Fruit fly (Drosophila melanogaster) whole organism, embryonic: ENCODE results near the gene Or92a.

Experiments used
- Bgb ChIP-seq: fragments of 200-800 bp; sonication (Bioruptor generic); IDR thresholded peaks from 2 replicates; pipeline ENCODE4 v1.3.6; 2022; ENCODE audit warnings: missing biosample characterization, missing genetic modification characterization; ENCODE audit not compliant: partially characterized antibody
- CG10321 ChIP-seq: fragments of 200-800 bp; sonication (Bioruptor generic); IDR thresholded peaks from 2 replicates; pipeline ENCODE4 v1.3.6; 2022; ENCODE audit warnings: missing biosample characterization, missing genetic modification characterization
- CG10431 ChIP-seq: fragments of 200-800 bp; sonication (Bioruptor generic); optimal IDR thresholded peaks from 3 replicates; lab custom pipeline; 2018; ENCODE audit warnings: missing biosample characterization, mild to moderate bottlenecking, missing genetic modification characterization
- CG11085 ChIP-seq: fragments of 200-800 bp; sonication (Bioruptor generic); IDR thresholded peaks from 2 replicates; pipeline ENCODE4 v1.3.6; 2022; ENCODE audit warnings: missing biosample characterization, missing genetic modification characterization
- CG12104 ChIP-seq: fragments of 200-800 bp; sonication (Bioruptor generic); optimal IDR thresholded peaks from 3 replicates; lab custom pipeline; 2016; ENCODE audit warnings: missing biosample characterization, missing genetic modification characterization
- CG13424 ChIP-seq: fragments of 200-800 bp; sonication (Bioruptor generic); optimal IDR thresholded peaks from 2 replicates; lab custom pipeline; 2019; ENCODE audit warnings: missing biosample characterization, mild to moderate bottlenecking, missing genetic modification characterization, moderate library complexity
- CG16813 ChIP-seq: fragments of 200-800 bp; sonication (Bioruptor generic); IDR thresholded peaks from 3 replicates; pipeline ENCODE4 v1.3.6; 2022; ENCODE audit warnings: missing biosample characterization, missing genetic modification characterization; ENCODE audit not compliant: partially characterized antibody
- CG16863 ChIP-seq: fragments of 200-800 bp; sonication (Bioruptor generic); optimal IDR thresholded peaks from 3 replicates; lab custom pipeline; 2016; ENCODE audit warnings: missing biosample characterization, missing genetic modification characterization
- CG17359 ChIP-seq: fragments of 200-800 bp; sonication (Bioruptor generic); optimal IDR thresholded peaks from 3 replicates; lab custom pipeline; 2018; ENCODE audit warnings: missing biosample characterization, mild to moderate bottlenecking, missing genetic modification characterization, moderate library complexity
- CG1792 ChIP-seq: fragments of 200-800 bp; sonication (Bioruptor generic); optimal IDR thresholded peaks from 2 replicates; lab custom pipeline; 2016; ENCODE audit warnings: missing biosample characterization, missing genetic modification characterization
- CG2129 ChIP-seq: fragments of 200-800 bp; sonication (Bioruptor generic); IDR thresholded peaks from 2 replicates; pipeline ENCODE4 v1.3.6; 2022; ENCODE audit warnings: missing biosample characterization, missing genetic modification characterization; ENCODE audit not compliant: partially characterized antibody
- CG4424 ChIP-seq: fragments of 200-800 bp; sonication (Bioruptor generic); optimal IDR thresholded peaks from 3 replicates; lab custom pipeline; 2016; ENCODE audit warnings: missing biosample characterization, missing genetic modification characterization
- CG4707 ChIP-seq: fragments of 200-800 bp; sonication (Bioruptor generic); optimal IDR thresholded peaks from 2 replicates; lab custom pipeline; 2018; ENCODE audit warnings: missing biosample characterization, mild to moderate bottlenecking, missing genetic modification characterization, moderate library complexity
- CG4730 ChIP-seq: fragments of 200-800 bp; sonication (Bioruptor generic); IDR thresholded peaks from 2 replicates; pipeline ENCODE4 v1.3.6; 2022; ENCODE audit warnings: missing biosample characterization, missing genetic modification characterization
- CG6689 ChIP-seq: fragments of 200-800 bp; sonication (Bioruptor generic); IDR thresholded peaks from 2 replicates; pipeline ENCODE4 v1.3.6; 2022; ENCODE audit warnings: missing biosample characterization, missing genetic modification characterization
- CG7745 ChIP-seq: fragments of 200-800 bp; sonication (Bioruptor generic); optimal IDR thresholded peaks from 2 replicates; lab custom pipeline; 2018; ENCODE audit warnings: missing biosample characterization, mild to moderate bottlenecking, missing genetic modification characterization, moderate library complexity
- CG8359 ChIP-seq: fragments of 200-800 bp; sonication (Bioruptor generic); optimal IDR thresholded peaks from 2 replicates; lab custom pipeline; 2017; ENCODE audit warnings: missing biosample characterization, mild to moderate bottlenecking, missing genetic modification characterization, borderline replicate concordance
- CG9817 ChIP-seq: fragments of 200-800 bp; sonication (Bioruptor generic); optimal IDR thresholded peaks from 2 replicates; lab custom pipeline; 2018; ENCODE audit warnings: missing biosample characterization, mild to moderate bottlenecking, missing genetic modification characterization, moderate library complexity
- CG9876 ChIP-seq: fragments of 200-800 bp; sonication (Bioruptor generic); optimal IDR thresholded peaks from 2 replicates; lab custom pipeline; 2016; ENCODE audit warnings: missing biosample characterization, missing genetic modification characterization
- Deaf1 ChIP-seq: fragments of 200-800 bp; optimal IDR thresholded peaks from 3 replicates; lab custom pipeline; 2019; ENCODE audit warnings: missing biosample characterization, mild to moderate bottlenecking, missing genetic modification characterization, moderate library complexity
- ERR ChIP-seq: fragments of 200-800 bp; sonication (Bioruptor generic); optimal IDR thresholded peaks from 2 replicates; lab custom pipeline; 2016; ENCODE audit warnings: missing biosample characterization, missing genetic modification characterization
- Ets97D ChIP-seq: fragments of 200-800 bp; sonication (Bioruptor generic); optimal IDR thresholded peaks from 3 replicates; lab custom pipeline; 2016; ENCODE audit warnings: missing biosample characterization, missing genetic modification characterization
- Fer2 ChIP-seq: fragments of 200-800 bp; sonication (Bioruptor generic); optimal IDR thresholded peaks from 2 replicates; lab custom pipeline; 2018; ENCODE audit warnings: missing biosample characterization, mild to moderate bottlenecking, missing genetic modification characterization, moderate library complexity
- HLHmδ ChIP-seq: fragments of 200-800 bp; sonication (Bioruptor generic); optimal IDR thresholded peaks from 2 replicates; lab custom pipeline; 2018; ENCODE audit warnings: missing biosample characterization, mild to moderate bottlenecking, missing genetic modification characterization, moderate library complexity
- Hr3 ChIP-seq: fragments of 200-800 bp; sonication (Bioruptor generic); optimal IDR thresholded peaks from 3 replicates; lab custom pipeline; 2016; ENCODE audit warnings: missing biosample characterization, missing genetic modification characterization
- Lim3 ChIP-seq: fragments of 200-800 bp; sonication (Bioruptor generic); IDR thresholded peaks from 2 replicates; pipeline ENCODE4 v1.3.6; 2022; ENCODE audit warnings: missing biosample characterization, missing genetic modification characterization
- Mrtf ChIP-seq: fragments of 200-800 bp; sonication (Bioruptor generic); IDR thresholded peaks from 3 replicates; pipeline ENCODE4 v1.3.6; 2022; ENCODE audit warnings: missing biosample characterization, missing genetic modification characterization
- Neu2 ChIP-seq: fragments of 200-800 bp; sonication (Bioruptor generic); optimal IDR thresholded peaks from 3 replicates; lab custom pipeline; 2016; ENCODE audit warnings: missing biosample characterization, missing genetic modification characterization, borderline replicate concordance
- Nf-YC ChIP-seq: fragments of 200-800 bp; optimal IDR thresholded peaks from 3 replicates; lab custom pipeline; 2019; ENCODE audit warnings: missing biosample characterization, mild to moderate bottlenecking, missing genetic modification characterization, moderate library complexity
- Poxn ChIP-seq: fragments of 200-800 bp; sonication (Bioruptor generic); IDR thresholded peaks from 2 replicates; pipeline ENCODE4 v1.3.6; 2022; ENCODE audit warnings: missing biosample characterization, missing genetic modification characterization
- Ravus ChIP-seq: fragments of 200-800 bp; sonication (Bioruptor generic); IDR thresholded peaks from 2 replicates; pipeline ENCODE4 v1.3.6; 2022; ENCODE audit warnings: missing biosample characterization, missing genetic modification characterization
- Ssrp ChIP-seq: fragments of 200-800 bp; sonication (Bioruptor generic); optimal IDR thresholded peaks from 2 replicates; lab custom pipeline; 2018; ENCODE audit warnings: missing biosample characterization, mild to moderate bottlenecking, missing genetic modification characterization, moderate library complexity
- amos ChIP-seq: fragments of 200-800 bp; sonication (Bioruptor generic); IDR thresholded peaks from 2 replicates; pipeline ENCODE4 v1.3.6; 2022; ENCODE audit warnings: missing biosample characterization, missing genetic modification characterization; ENCODE audit not compliant: partially characterized antibody
- bcd ChIP-seq: fragments of 200-800 bp; sonication (Bioruptor generic); optimal IDR thresholded peaks from 2 replicates; lab custom pipeline; 2017; ENCODE audit warnings: missing biosample characterization, mild to moderate bottlenecking, missing genetic modification characterization
- caup ChIP-seq: fragments of 200-800 bp; sonication (Bioruptor generic); optimal IDR thresholded peaks from 3 replicates; lab custom pipeline; 2017; ENCODE audit warnings: missing biosample characterization, mild to moderate bottlenecking, missing genetic modification characterization, moderate library complexity; ENCODE audit not compliant: severe bottlenecking
- ewg ChIP-seq: fragments of 200-800 bp; sonication (Bioruptor generic); optimal IDR thresholded peaks from 3 replicates; lab custom pipeline; 2017; ENCODE audit warnings: mild to moderate bottlenecking, missing biosample characterization, missing genetic modification reagents, missing genetic modification characterization
- exex ChIP-seq: fragments of 200-800 bp; sonication (Bioruptor generic); optimal IDR thresholded peaks from 4 replicates; lab custom pipeline; 2018; ENCODE audit warnings: missing biosample characterization, mild to moderate bottlenecking, missing genetic modification characterization, moderate library complexity
- fru ChIP-seq: fragments of >200 bp; optimal IDR thresholded peaks from 2 replicates; lab custom pipeline; 2017
- her ChIP-seq: fragments of 200-800 bp; sonication (Bioruptor generic); optimal IDR thresholded peaks from 2 replicates; lab custom pipeline; 2016; ENCODE audit warnings: missing biosample characterization, missing genetic modification characterization
- kah ChIP-seq: fragments of 200-800 bp; sonication (Bioruptor generic); optimal IDR thresholded peaks from 2 replicates; lab custom pipeline; 2018; ENCODE audit warnings: missing biosample characterization, mild to moderate bottlenecking, missing genetic modification characterization
- mirr ChIP-seq: fragments of 200-800 bp; sonication (Bioruptor generic); optimal IDR thresholded peaks from 3 replicates; lab custom pipeline; 2018; ENCODE audit warnings: missing biosample characterization, mild to moderate bottlenecking, missing genetic modification characterization
- pros ChIP-seq: fragments of 200-800 bp; sonication (Bioruptor generic); optimal IDR thresholded peaks from 3 replicates; lab custom pipeline; 2019; ENCODE audit warnings: missing biosample characterization, mild to moderate bottlenecking, missing genetic modification characterization, moderate library complexity
- pum ChIP-seq: fragments of 200-800 bp; sonication (Bioruptor generic); optimal IDR thresholded peaks from 2 replicates; lab custom pipeline; 2016; ENCODE audit warnings: missing biosample characterization, missing genetic modification characterization
- sens-2 ChIP-seq: fragments of 200-800 bp; sonication (Bioruptor generic); IDR thresholded peaks from 2 replicates; pipeline ENCODE4 v1.3.6; 2022; ENCODE audit warnings: missing biosample characterization, missing genetic modification characterization
- ssp ChIP-seq: fragments of 200-800 bp; sonication (Bioruptor generic); IDR thresholded peaks from 2 replicates; pipeline ENCODE4 v1.3.6; 2022; ENCODE audit warnings: missing biosample characterization, missing genetic modification characterization
- tio ChIP-seq: fragments of 200-800 bp; sonication (Bioruptor generic); optimal IDR thresholded peaks from 2 replicates; lab custom pipeline; 2017; ENCODE audit warnings: missing biosample characterization, missing genetic modification characterization, inconsistent platforms
- unpg ChIP-seq: fragments of 200-800 bp; sonication (Bioruptor generic); optimal IDR thresholded peaks from 3 replicates; lab custom pipeline; 2018; ENCODE audit warnings: missing biosample characterization, mild to moderate bottlenecking, missing genetic modification characterization, moderate library complexity
- wek ChIP-seq: fragments of 200-800 bp; sonication (Bioruptor generic); optimal IDR thresholded peaks from 3 replicates; lab custom pipeline; 2018; ENCODE audit warnings: missing biosample characterization, mild to moderate bottlenecking, missing genetic modification characterization, moderate library complexity

Or92a gene

DNA sequence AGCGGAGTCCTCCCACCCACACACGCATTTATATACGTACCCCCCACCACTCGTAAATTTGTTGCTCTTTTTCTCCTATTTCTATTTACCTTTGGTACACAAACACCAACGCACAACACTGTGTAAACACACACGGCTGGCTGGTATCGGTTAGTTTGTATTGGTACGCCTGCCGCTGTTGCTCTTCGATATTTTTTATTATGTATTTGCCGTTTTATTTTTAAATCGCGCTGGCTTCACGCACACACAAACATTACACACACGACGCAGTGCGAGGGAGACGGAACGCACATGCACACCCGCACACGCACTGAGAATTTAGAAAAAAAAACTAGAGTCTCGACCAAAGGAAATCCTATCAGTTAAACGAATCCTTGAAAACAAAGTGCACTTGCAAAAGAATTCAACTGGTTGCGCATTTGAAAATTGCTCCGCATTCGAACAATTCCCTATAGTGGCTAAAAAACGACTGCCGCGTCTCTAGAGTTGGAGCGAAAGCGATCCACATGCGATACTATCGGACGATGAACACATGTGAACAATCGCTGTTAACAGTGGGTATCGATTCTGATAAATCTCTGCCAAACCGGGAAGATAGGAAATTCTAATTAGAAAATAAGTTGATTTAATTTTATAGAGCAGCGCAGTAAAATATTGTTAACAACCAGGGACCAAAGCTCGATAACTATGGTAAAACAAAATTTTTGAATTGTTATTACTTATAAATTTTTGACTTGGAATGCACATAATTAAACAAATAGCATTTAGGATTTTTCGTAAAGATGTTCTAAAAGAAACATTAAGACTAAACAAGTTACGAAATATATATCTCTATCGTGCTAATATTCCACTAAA lies 46.3 kb downstream of the Or92a start (continued):
- TF ChIP-seq Ssrp (tag; lab: Kevin White, UChicago) (no peak), caup (GFP tag; lab: Kevin White, UChicago) (peak; percentile 93), wek (GFP tag; lab: Kevin White, UChicago) (peak; percentile 94), CG11085 (GFP tag; lab: Robert Waterston, UW) (no peak; the same call in 1 of the 2 replicates), Bgb (GFP tag; lab: Robert Waterston, UW) (peak; percentile 95), fru (lab: Kevin White, UChicago) (no peak), Fer2 (peak; percentile 51), kah (peak; percentile 77), pum (GFP tag; lab: Kevin White, UChicago) (no peak), CG17359 (tag; lab: Kevin White, UChicago) (peak; percentile 73), CG8359 (peak; percentile 51), ewg (no peak), CG16863 (peak; percentile 61), pros (peak; percentile 32), Mrtf (no peak), sens-2 (GFP tag; lab: Robert Waterston, UW) (peak; percentile 51; the same call in 1 of the 2 replicates), mirr (peak; percentile 95), Nf-YC (tag; lab: Kevin White, UChicago) (no peak), CG10321 (GFP tag; lab: Robert Waterston, UW) (no peak; the same call in 1 of the 2 replicates), Ets97D (GFP tag; lab: Kevin White, UChicago) (no peak), unpg (GFP tag; lab: Kevin White, UChicago) (peak; percentile 73), Hr3 (GFP tag; lab: Kevin White, UChicago) (no peak), CG16813 (GFP tag; lab: Robert Waterston, UW) (peak; percentile 95), CG6689 (GFP tag; lab: Robert Waterston, UW) (peak; percentile 24; the same call in 1 of the 2 replicates), Ravus (no peak), amos (GFP tag; lab: Robert Waterston, UW) (peak; percentile 99), CG7745 (peak; percentile 84), CG9817 (peak; percentile 49), Lim3 (GFP tag; lab: Robert Waterston, UW) (no peak), CG2129 (peak; percentile 80), CG1792 (peak; percentile 49), ssp (GFP tag; lab: Robert Waterston, UW) (no peak; the same call in 1 of the 2 replicates), her (GFP tag; lab: Kevin White, UChicago) (peak; percentile 32), CG4707 (GFP tag; lab: Kevin White, UChicago) (peak; percentile 93), CG4424 (GFP tag; lab: Kevin White, UChicago) (no peak), Deaf1 (tag; lab: Kevin White, UChicago) (peak; percentile 46), tio (GFP tag; lab: Kevin White, UChicago) (no peak), HLHmδ (GFP tag; lab: Kevin White, UChicago) (peak; percentile 99), CG10431 (peak; percentile 88), exex (tag; lab: Kevin White, UChicago) (peak; percentile 35), Neu2 (GFP tag; lab: Kevin White, UChicago) (no peak), CG4730 (no peak), bcd (GFP tag; lab: Kevin White, UChicago) (peak; percentile 47), Poxn (no peak), ERR (GFP tag; lab: Kevin White, UChicago) (peak; percentile 65), CG9876 (peak; percentile 38), CG13424 (tag; lab: Kevin White, UChicago) (peak; percentile 69), CG12104 (GFP tag; lab: Kevin White, UChicago) (peak; percentile 71)
